Worm (Caenorhabditis elegans) whole organism, early embryonic: ENCODE results near the gene tpra-1.

Experiments
- B0310.2 ChIP-seq: sonication (generic microtip); optimal IDR thresholded peaks from 2 replicates; lab custom pipeline; 2016; ENCODE audit warnings: mild to moderate bottlenecking, missing genetic modification characterization, missing compliant biosample characterization
- F13C5.2 ChIP-seq: sonication (generic microtip); optimal IDR thresholded peaks from 2 replicates; lab custom pipeline; 2017; ENCODE audit warnings: mild to moderate bottlenecking, missing genetic modification characterization, inconsistent platforms, missing compliant biosample characterization
- aly-1 ChIP-seq: sonication (generic microtip); optimal IDR thresholded peaks from 2 replicates; lab custom pipeline; 2016; ENCODE audit warnings: missing genetic modification characterization, missing compliant biosample characterization
- ama-1 ChIP-seq: fragments of 150-350 bp; optimal IDR thresholded peaks from 2 replicates; lab custom pipeline; 2014
- ceh-36 ChIP-seq: sonication (generic microtip); optimal IDR thresholded peaks from 2 replicates; lab custom pipeline; 2016; ENCODE audit warnings: missing genetic modification characterization, inconsistent platforms, missing compliant biosample characterization
- hmg-4 ChIP-seq: fragments of 200-800 bp; sonication (Bioruptor generic); optimal IDR thresholded peaks from 2 replicates; lab custom pipeline; 2018; ENCODE audit warnings: mild to moderate bottlenecking, missing genetic modification characterization, missing compliant biosample characterization
- hnd-1 ChIP-seq: sonication (generic microtip); optimal IDR thresholded peaks from 2 replicates; lab custom pipeline; 2016; ENCODE audit warnings: missing genetic modification characterization, missing compliant biosample characterization
- sea-1 ChIP-seq: fragments of 200-800 bp; sonication (Bioruptor generic); conservative IDR thresholded peaks from 2 replicates; pipeline ENCODE4 v1.3.6; 2022; ENCODE audit warnings: missing genetic modification characterization, missing compliant biosample characterization
- tbx-11 ChIP-seq: fragments of 200-800 bp; sonication (Bioruptor generic); IDR thresholded peaks from 2 replicates; pipeline ENCODE4 v1.3.6; 2022; ENCODE audit warnings: missing genetic modification characterization, missing compliant biosample characterization
- tbx-37 ChIP-seq: fragments of 200-800 bp; sonication (Bioruptor generic); conservative IDR thresholded peaks from 2 replicates; pipeline ENCODE4 v1.3.6; 2022; ENCODE audit warnings: missing genetic modification reagents, missing genetic modification characterization, missing compliant biosample characterization
- tra-4 ChIP-seq: sonication (generic microtip); optimal IDR thresholded peaks from 2 replicates; lab custom pipeline; 2017; ENCODE audit warnings: missing genetic modification characterization, missing compliant biosample characterization

ce11 chrIV:8984566-8984965 is 28.3 kb downstream of the tpra-1 start, which contains the start of gene nstp-1:
- TF ChIP-seq ama-1 (no peak), hnd-1 (no peak), aly-1 (no peak), F13C5.2 (no peak), ceh-36 (tag; lab: Kevin White, UChicago) (no peak), sea-1 (GFP tag; lab: Robert Waterston, UW) (no peak), hmg-4 (GFP tag; lab: Kevin White, UChicago) (no peak), B0310.2 (tag; lab: Kevin White, UChicago) (no peak), tbx-37 (GFP tag; lab: Robert Waterston, UW) (no peak), tra-4 (no peak), tbx-11 (GFP tag; lab: Robert Waterston, UW) (no peak)
